Fruit fly (Drosophila melanogaster) whole organism, embryonic: ENCODE data around the gene Grip91.

Source experiments
- Ada2b ChIP-seq: fragments of 200-800 bp; sonication (Bioruptor generic); IDR thresholded peaks from 2 replicates; pipeline ENCODE4 v1.3.6; 2022; ENCODE audit warnings: missing biosample characterization, missing genetic modification characterization
- Blimp-1 ChIP-seq: fragments of 200-800 bp; sonication (Bioruptor generic); optimal IDR thresholded peaks from 3 replicates; lab custom pipeline; 2018; ENCODE audit warnings: missing biosample characterization, missing genetic modification characterization, mild to moderate bottlenecking, moderate library complexity, missing genetic modification reagents
- CG10321 ChIP-seq: fragments of 200-800 bp; sonication (Bioruptor generic); IDR thresholded peaks from 2 replicates; pipeline ENCODE4 v1.3.6; 2022; ENCODE audit warnings: missing biosample characterization, missing genetic modification characterization
- CG10462 ChIP-seq: fragments of 200-800 bp; sonication (Bioruptor generic); optimal IDR thresholded peaks from 2 replicates; lab custom pipeline; 2016; ENCODE audit warnings: missing biosample characterization, missing genetic modification characterization
- CG11093 ChIP-seq: fragments of 200-800 bp; sonication (Bioruptor generic); IDR thresholded peaks from 3 replicates; pipeline ENCODE4 v1.3.6; 2022; ENCODE audit warnings: missing biosample characterization, missing genetic modification characterization
- CG12769 ChIP-seq: fragments of 200-800 bp; sonication (Bioruptor generic); optimal IDR thresholded peaks from 2 replicates; lab custom pipeline; 2019; ENCODE audit warnings: missing biosample characterization, mild to moderate bottlenecking, missing genetic modification characterization, moderate library complexity
- CG13287 ChIP-seq: fragments of 200-800 bp; sonication (Bioruptor generic); IDR thresholded peaks from 2 replicates; pipeline ENCODE4 v1.3.6; 2022; ENCODE audit warnings: missing biosample characterization, missing genetic modification characterization; ENCODE audit not compliant: partially characterized antibody
- CG15269 ChIP-seq: fragments of 200-800 bp; sonication (Bioruptor generic); optimal IDR thresholded peaks from 2 replicates; lab custom pipeline; 2018; ENCODE audit warnings: missing biosample characterization, mild to moderate bottlenecking, missing genetic modification characterization, moderate library complexity
- CG15601 ChIP-seq: fragments of 200-800 bp; sonication (Bioruptor generic); optimal IDR thresholded peaks from 3 replicates; lab custom pipeline; 2019; ENCODE audit warnings: missing biosample characterization, mild to moderate bottlenecking, missing genetic modification characterization, moderate library complexity
- CG1603 ChIP-seq: fragments of 200-800 bp; sonication (Bioruptor generic); optimal IDR thresholded peaks from 2 replicates; lab custom pipeline; 2019; ENCODE audit warnings: missing biosample characterization, mild to moderate bottlenecking, missing genetic modification characterization, moderate library complexity
- CG17359 ChIP-seq: fragments of 200-800 bp; sonication (Bioruptor generic); optimal IDR thresholded peaks from 3 replicates; lab custom pipeline; 2018; ENCODE audit warnings: missing biosample characterization, mild to moderate bottlenecking, missing genetic modification characterization, moderate library complexity
- CG18599 ChIP-seq: fragments of 200-800 bp; sonication (Bioruptor generic); optimal IDR thresholded peaks from 3 replicates; lab custom pipeline; 2017; ENCODE audit warnings: missing biosample characterization, missing genetic modification characterization, mild to moderate bottlenecking, moderate library complexity, missing genetic modification reagents
- CG2199 ChIP-seq: fragments of 200-800 bp; sonication (Bioruptor generic); IDR thresholded peaks from 3 replicates; pipeline ENCODE4 v1.3.6; 2022; ENCODE audit warnings: missing biosample characterization, missing genetic modification characterization
- CG2712 ChIP-seq: fragments of 200-800 bp; optimal IDR thresholded peaks from 3 replicates; lab custom pipeline; 2019; ENCODE audit warnings: missing biosample characterization, mild to moderate bottlenecking, missing genetic modification characterization, moderate library complexity
- CG3847 ChIP-seq: fragments of 200-800 bp; sonication (Bioruptor generic); IDR thresholded peaks from 2 replicates; pipeline ENCODE4 v1.3.6; 2022; ENCODE audit warnings: missing biosample characterization, missing genetic modification characterization
- CG8388 ChIP-seq: fragments of 200-800 bp; sonication (Bioruptor generic); optimal IDR thresholded peaks from 2 replicates; lab custom pipeline; 2019; ENCODE audit warnings: missing biosample characterization, mild to moderate bottlenecking, missing genetic modification characterization, moderate library complexity
- CG9437 ChIP-seq: fragments of 200-800 bp; sonication (Bioruptor generic); optimal IDR thresholded peaks from 2 replicates; lab custom pipeline; 2018; ENCODE audit warnings: missing biosample characterization, mild to moderate bottlenecking, missing genetic modification characterization
- D19A ChIP-seq: fragments of 200-800 bp; optimal IDR thresholded peaks from 3 replicates; lab custom pipeline; 2019; ENCODE audit warnings: missing biosample characterization, mild to moderate bottlenecking, missing genetic modification characterization, moderate library complexity
- D19B ChIP-seq: fragments of 200-800 bp; sonication (Bioruptor generic); optimal IDR thresholded peaks from 2 replicates; lab custom pipeline; 2017; ENCODE audit warnings: missing biosample characterization, mild to moderate bottlenecking, missing genetic modification characterization
- Deaf1 ChIP-seq: fragments of 200-800 bp; optimal IDR thresholded peaks from 3 replicates; lab custom pipeline; 2019; ENCODE audit warnings: missing biosample characterization, mild to moderate bottlenecking, missing genetic modification characterization, moderate library complexity
- E2f2 ChIP-seq: fragments of 200-800 bp; sonication (Bioruptor generic); IDR thresholded peaks from 2 replicates; pipeline ENCODE4 v1.3.6; 2022; ENCODE audit warnings: missing biosample characterization, missing genetic modification characterization
- Fer1 ChIP-seq: fragments of 200-800 bp; sonication (Bioruptor generic); optimal IDR thresholded peaks from 2 replicates; lab custom pipeline; 2017; ENCODE audit warnings: missing biosample characterization, mild to moderate bottlenecking, missing genetic modification characterization
- Fer2 ChIP-seq: fragments of 200-800 bp; sonication (Bioruptor generic); optimal IDR thresholded peaks from 2 replicates; lab custom pipeline; 2018; ENCODE audit warnings: missing biosample characterization, mild to moderate bottlenecking, missing genetic modification characterization, moderate library complexity
- HHEX ChIP-seq: fragments of 200-800 bp; sonication (Bioruptor generic); optimal IDR thresholded peaks from 3 replicates; lab custom pipeline; 2017; ENCODE audit warnings: missing biosample characterization, mild to moderate bottlenecking, missing genetic modification characterization, missing genetic modification reagents
- HLH3B ChIP-seq: fragments of 200-800 bp; sonication (Bioruptor generic); IDR thresholded peaks from 2 replicates; pipeline ENCODE4 v1.3.6; 2022; ENCODE audit warnings: missing biosample characterization, missing genetic modification characterization
- MBD-R2 ChIP-seq: fragments of 200-800 bp; sonication (Bioruptor generic); IDR thresholded peaks from 2 replicates; pipeline ENCODE4 v1.3.6; 2022; ENCODE audit warnings: missing biosample characterization, missing genetic modification characterization
- Mrtf ChIP-seq: fragments of 200-800 bp; sonication (Bioruptor generic); IDR thresholded peaks from 3 replicates; pipeline ENCODE4 v1.3.6; 2022; ENCODE audit warnings: missing biosample characterization, missing genetic modification characterization
- Pdp1 ChIP-seq, 2 experiments: fragments of 200-800 bp; sonication (Bioruptor generic); optimal IDR thresholded peaks; 3 replicates each; lab custom pipeline; 2016; ENCODE audit warnings: missing biosample characterization in 2 of 2, missing genetic modification characterization in 2 of 2, mild to moderate bottlenecking in 1 of 2, moderate library complexity in 1 of 2
- Rfx ChIP-seq: fragments of 200-800 bp; sonication (Bioruptor generic); IDR thresholded peaks from 2 replicates; pipeline ENCODE4 v1.3.6; 2022; ENCODE audit warnings: missing biosample characterization, missing genetic modification characterization
- Rx ChIP-seq: fragments of 200-800 bp; sonication (Bioruptor generic); IDR thresholded peaks from 2 replicates; pipeline ENCODE4 v1.3.6; 2022; ENCODE audit warnings: missing biosample characterization, missing genetic modification characterization
- Taf1 ChIP-seq: fragments of 200-800 bp; sonication (Bioruptor generic); IDR thresholded peaks from 2 replicates; pipeline ENCODE4 v1.3.6; 2022; ENCODE audit warnings: missing biosample characterization, missing genetic modification characterization
- bsh ChIP-seq, 2 experiments: fragments of 200-800 bp; sonication (Bioruptor generic); optimal IDR thresholded peaks; 2 replicates each; lab custom pipeline; 2017 to 2018; ENCODE audit warnings: mild to moderate bottlenecking in 2 of 2, missing biosample characterization in 2 of 2, missing genetic modification characterization in 2 of 2, moderate library complexity in 1 of 2
- dmrt99B ChIP-seq: fragments of 200-800 bp; sonication (Bioruptor generic); optimal IDR thresholded peaks from 2 replicates; lab custom pipeline; 2018; ENCODE audit warnings: missing biosample characterization, mild to moderate bottlenecking, missing genetic modification characterization, moderate library complexity
- dpn ChIP-seq, 2 experiments: fragments of 200-800 bp; sonication (Bioruptor generic); optimal IDR thresholded peaks; 3 replicates each; lab custom pipeline; 2016; ENCODE audit warnings: missing biosample characterization in 2 of 2, missing genetic modification characterization in 2 of 2
- eyg ChIP-seq: fragments of 200-800 bp; sonication (Bioruptor generic); optimal IDR thresholded peaks from 3 replicates; lab custom pipeline; 2016; ENCODE audit warnings: missing biosample characterization, missing genetic modification characterization
- fd64A ChIP-seq: fragments of 200-800 bp; sonication (Bioruptor generic); optimal IDR thresholded peaks from 3 replicates; lab custom pipeline; 2018; ENCODE audit warnings: missing biosample characterization, mild to moderate bottlenecking, missing genetic modification characterization
- fd96Cb ChIP-seq: fragments of 200-800 bp; sonication (Bioruptor generic); optimal IDR thresholded peaks from 2 replicates; lab custom pipeline; 2018; ENCODE audit warnings: missing biosample characterization, mild to moderate bottlenecking, missing genetic modification characterization, moderate library complexity
- fu2 ChIP-seq: fragments of 200-800 bp; sonication (Bioruptor generic); optimal IDR thresholded peaks from 2 replicates; lab custom pipeline; 2016; ENCODE audit warnings: missing biosample characterization, missing genetic modification characterization
- gce ChIP-seq: fragments of 200-800 bp; sonication (Bioruptor generic); IDR thresholded peaks from 3 replicates; pipeline ENCODE4 v1.3.6; 2022; ENCODE audit warnings: missing biosample characterization, missing genetic modification characterization
- her ChIP-seq: fragments of 200-800 bp; sonication (Bioruptor generic); optimal IDR thresholded peaks from 2 replicates; lab custom pipeline; 2016; ENCODE audit warnings: missing biosample characterization, missing genetic modification characterization
- lab ChIP-seq: fragments of 200-800 bp; sonication (Bioruptor generic); optimal IDR thresholded peaks from 3 replicates; lab custom pipeline; 2017; ENCODE audit warnings: missing biosample characterization, missing genetic modification characterization, mild to moderate bottlenecking, moderate library complexity, missing genetic modification reagents
- lilli ChIP-seq: fragments of 200-800 bp; sonication (Bioruptor generic); optimal IDR thresholded peaks from 3 replicates; lab custom pipeline; 2016; ENCODE audit warnings: missing biosample characterization, missing genetic modification characterization
- nerfin-1 ChIP-seq: fragments of 200-800 bp; sonication (Bioruptor generic); optimal IDR thresholded peaks from 3 replicates; lab custom pipeline; 2019; ENCODE audit warnings: missing biosample characterization, mild to moderate bottlenecking, missing genetic modification characterization, moderate library complexity
- phol ChIP-seq: fragments of 200-800 bp; sonication (Bioruptor generic); optimal IDR thresholded peaks from 3 replicates; lab custom pipeline; 2018; ENCODE audit warnings: missing biosample characterization, mild to moderate bottlenecking, missing genetic modification characterization, moderate library complexity
- sisA ChIP-seq: fragments of 200-800 bp; sonication (Bioruptor generic); IDR thresholded peaks from 2 replicates; pipeline ENCODE4 v1.3.6; 2022; ENCODE audit warnings: missing biosample characterization, missing genetic modification characterization
- sqz ChIP-seq: fragments of 200-800 bp; sonication (Bioruptor generic); optimal IDR thresholded peaks from 3 replicates; lab custom pipeline; 2018; ENCODE audit warnings: missing biosample characterization, mild to moderate bottlenecking, missing genetic modification characterization
- vfl ChIP-seq: fragments of 200-800 bp; sonication (Bioruptor generic); optimal IDR thresholded peaks from 2 replicates; lab custom pipeline; 2016; ENCODE audit warnings: missing biosample characterization, missing genetic modification characterization
- z ChIP-seq: fragments of 200-800 bp; sonication (Bioruptor generic); IDR thresholded peaks from 3 replicates; pipeline ENCODE4 v1.3.6; 2022; ENCODE audit warnings: missing biosample characterization, missing genetic modification characterization

Grip91 gene

dm6 chrX:13764397-13765119 lies 20.1 kb upstream of the Grip91 start (continued):
- TF ChIP-seq Mrtf (GFP tag; lab: Robert Waterston, UW) (0 out of 3 replicates have a peak, but pooled peaks have one; percentile 47), MBD-R2 (no peak), CG9437 (GFP tag; lab: Kevin White, UChicago) (peak; percentile 39), phol (tag; lab: Kevin White, UChicago) (peak; percentile 59), Ada2b (peak; percentile 35; the same call in 1 of the 2 replicates), CG2712 (tag; lab: Kevin White, UChicago) (peak; percentile 66), CG15269 (peak; percentile 72), Rfx (peak; percentile 60), Fer1 (peak; percentile 45), sisA (GFP tag; lab: Robert Waterston, UW) (peak; percentile 52), CG10462 (GFP tag; lab: Kevin White, UChicago) (no peak), CG10321 (GFP tag; lab: Robert Waterston, UW) (no peak), eyg (no peak), Rx (GFP tag; lab: Robert Waterston, UW) (peak; percentile 8; the same call in 1 of the 2 replicates), CG2199 (GFP tag; lab: Robert Waterston, UW) (peak; percentile 39; the same call in 1 of the 3 replicates), CG17359 (peak; percentile 76), vfl (no peak), Taf1 (GFP tag; lab: Robert Waterston, UW) (peak; percentile 27; the same call in 1 of the 2 replicates), CG18599 (peak; percentile 26), Deaf1 (tag; lab: Kevin White, UChicago) (peak; percentile 8), Blimp-1 (GFP tag; lab: Kevin White, UChicago) (peak; percentile 61), nerfin-1 (tag; lab: Kevin White, UChicago) (peak; percentile 23), D19B (GFP tag; lab: Kevin White, UChicago) (peak; percentile 8), fd96Cb (tag; lab: Kevin White, UChicago) (peak; percentile 50), fu2 (GFP tag; lab: Kevin White, UChicago) (no peak), dpn (GFP tag; optimal IDR thresholded peaks at IDR 0.05; lab: Kevin White, UChicago) (peak in 1 of 2 experiments; percentile 55), fd64A (GFP tag; lab: Kevin White, UChicago) (no peak), lab (GFP tag; lab: Kevin White, UChicago) (peak; percentile 55), CG11093 (peak; percentile 50; the same call in 1 of the 3 replicates), CG8388 (GFP tag; lab: Kevin White, UChicago) (peak; percentile 54), z (GFP tag; lab: Robert Waterston, UW) (no peak), sqz (GFP tag; lab: Kevin White, UChicago) (peak; percentile 11), CG1603 (tag; lab: Kevin White, UChicago) (peak; percentile 35), her (no peak), CG15601 (tag; lab: Kevin White, UChicago) (no peak), CG13287 (GFP tag; lab: Robert Waterston, UW) (no peak), E2f2 (GFP tag; lab: Robert Waterston, UW) (peak; percentile 43; the same call in 1 of the 2 replicates), HLH3B (peak; percentile 48; the same call in 1 of the 2 replicates), lilli (GFP tag; lab: Kevin White, UChicago) (no peak), CG12769 (tag; lab: Kevin White, UChicago) (no peak), bsh (GFP tag; optimal IDR thresholded peaks at IDR 0.05; lab: Kevin White, UChicago) (peak in 1 of 2 experiments; percentile 65), CG3847 (GFP tag; lab: Robert Waterston, UW) (peak; percentile 38), dmrt99B (peak; percentile 70), Pdp1 (GFP tag; optimal IDR thresholded peaks at IDR 0.05; lab: Kevin White, UChicago) (no peak), gce (GFP tag; lab: Robert Waterston, UW) (no peak), D19A (tag; lab: Kevin White, UChicago) (peak; percentile 46), HHEX (GFP tag; lab: Kevin White, UChicago) (peak; percentile 32), Fer2 (tag; lab: Kevin White, UChicago) (no peak)
